Worm (Caenorhabditis elegans): ENCODE data around the gene T01B6.1.

DNA sequence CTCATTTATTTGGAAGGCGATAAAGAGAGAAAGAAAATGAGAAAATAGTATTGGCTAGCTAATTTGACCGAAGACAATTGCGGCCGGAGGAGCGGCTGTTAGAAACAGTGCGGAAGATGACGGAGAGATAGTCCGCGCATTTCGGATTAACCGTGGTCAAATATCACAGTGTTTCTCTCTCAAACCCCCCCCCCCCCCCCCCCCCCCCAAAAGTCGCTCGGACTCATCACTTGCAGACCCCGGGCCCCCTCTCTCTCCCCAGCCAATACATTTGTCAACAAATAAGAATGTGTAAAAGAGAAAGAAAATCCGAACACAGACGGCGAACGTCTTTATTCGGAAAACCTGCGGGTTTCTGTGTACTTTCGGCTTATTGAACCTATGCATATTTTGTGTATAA is 33.7 kb upstream of the T01B6.1 start:
- no peak for TF ChIP-seq snpc-3.4 (tag; optimal IDR thresholded peaks at IDR 0.05)
- TF ChIP-seq F10E7.11 (tag; optimal IDR thresholded peaks at IDR 0.05), result no peak
- TF ChIP-seq hlh-12 (tag; optimal IDR thresholded peaks at IDR 0.05), result no peak
- no peak for TF ChIP-seq mes-4 (tag; optimal IDR thresholded peaks at IDR 0.05)
